Fruit fly (Drosophila melanogaster): ENCODE results near the gene Charon.

DNA sequence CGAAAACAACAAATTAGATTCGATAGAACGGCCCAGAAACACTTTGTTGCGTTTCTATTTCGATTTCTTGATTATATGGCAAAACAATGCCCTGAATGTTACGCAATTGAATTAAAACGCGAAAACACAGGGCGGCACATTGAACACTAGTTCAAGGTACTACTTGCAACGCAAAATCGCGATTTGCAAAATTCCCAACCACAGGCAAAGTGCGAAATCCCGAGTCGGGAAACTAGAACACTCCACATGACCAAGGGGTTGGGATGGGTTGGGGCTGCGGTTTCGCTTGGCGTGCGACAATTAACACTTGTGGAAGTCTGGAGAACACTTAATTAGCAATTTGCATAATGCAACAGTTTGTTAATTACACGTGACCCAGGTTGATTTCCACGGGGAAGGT, 48.3 kb downstream of the Charon start:
- no peak for TF ChIP-seq usp (GFP tag; optimal IDR thresholded peaks at IDR 0.05)
- TF ChIP-seq psq (optimal IDR thresholded peaks at IDR 0.05), result no peak
- TF ChIP-seq EcR (GFP tag; optimal IDR thresholded peaks at IDR 0.05), result no peak
